Fruit fly (Drosophila melanogaster) whole organism, prepupa: Measurements from ENCODE around the gene Cpr100A.

Source experiments
- Eip78C ChIP-seq: fragments of 200-800 bp; sonication (Bioruptor generic); peaks from one replicate; lab custom pipeline; 2016; ENCODE audit warnings: missing biosample characterization, missing genetic modification characterization
- Lpt ChIP-seq: fragments of 200-800 bp; sonication (Bioruptor generic); optimal IDR thresholded peaks from 3 replicates; lab custom pipeline; 2016; ENCODE audit warnings: missing biosample characterization, missing genetic modification characterization

DNA sequence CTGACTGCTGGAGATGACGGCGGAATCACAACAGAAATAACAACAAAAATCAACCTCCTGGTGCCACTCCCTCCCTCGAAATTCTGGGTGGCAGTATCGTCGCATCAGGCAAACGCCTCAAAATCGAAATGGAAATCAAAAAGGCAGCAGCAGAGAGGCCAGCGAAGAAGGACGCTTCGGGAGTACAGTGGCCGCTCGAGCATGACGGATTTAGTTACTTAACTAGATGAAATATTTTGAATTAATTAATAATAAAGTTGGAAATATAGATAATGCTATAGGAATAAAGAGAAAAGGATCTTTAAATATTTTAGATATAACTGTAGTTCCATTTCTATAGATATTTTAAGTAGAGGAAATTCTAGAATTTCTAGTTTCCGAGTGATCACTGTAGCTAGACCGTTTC lies 2.0 kb upstream of the Cpr100A start:
- TF ChIP-seq Lpt: no peak
- peak; percentile 83 for TF ChIP-seq Eip78C (GFP tag; lab: Kevin White, UChicago)
